Worm (Caenorhabditis elegans) whole organism, L4 larva: ENCODE data around the gene R02F2.8.

Experiments used
- F10B5.3 ChIP-seq: sonication (generic microtip); optimal IDR thresholded peaks from 2 replicates; lab custom pipeline; 2016; ENCODE audit warnings: mild to moderate bottlenecking, missing genetic modification characterization, missing compliant biosample characterization
- F49E8.2 ChIP-seq: sonication (generic microtip); optimal IDR thresholded peaks from 2 replicates; lab custom pipeline; 2016; ENCODE audit warnings: missing compliant biosample characterization, mild to moderate bottlenecking, missing genetic modification characterization, borderline replicate concordance
- R02D3.7 ChIP-seq: fragments of 150-350 bp; sonication (generic microtip); optimal IDR thresholded peaks from 3 replicates; lab custom pipeline; 2014; ENCODE audit warnings: missing biosample characterization, missing genetic modification characterization
- Y105C5A.15 ChIP-seq: fragments of 200-800 bp; sonication (Bioruptor generic); IDR thresholded peaks from 2 replicates; pipeline ENCODE4 v1.3.6; 2022; ENCODE audit warnings: missing genetic modification characterization, missing compliant biosample characterization
- Y48G9A.11 ChIP-seq: fragments of 200-800 bp; sonication (Bioruptor generic); IDR thresholded peaks from 2 replicates; pipeline ENCODE4 v1.3.6; 2022; ENCODE audit warnings: missing genetic modification reagents, missing genetic modification characterization, missing compliant biosample characterization
- ZK546.5 ChIP-seq, 2 experiments: sonication (generic microtip); optimal IDR thresholded peaks; 2 replicates each; lab custom pipeline; 2017; ENCODE audit warnings: missing biosample characterization in 2 of 2, missing genetic modification characterization in 2 of 2
- aha-1 ChIP-seq: fragments of 150-350 bp; peaks from one replicate; lab custom pipeline; 2014; ENCODE audit warnings: missing biosample characterization, missing genetic modification characterization
- ama-1 ChIP-seq: fragments of 150-350 bp; optimal IDR thresholded peaks from 2 replicates; lab custom pipeline; 2014; ENCODE audit warnings: inconsistent platforms, mixed read lengths
- cey-2 ChIP-seq: sonication (generic microtip); optimal IDR thresholded peaks from 3 replicates; lab custom pipeline; 2017; ENCODE audit warnings: missing genetic modification characterization, mild to moderate bottlenecking, missing compliant biosample characterization, antibody characterized with exemption, borderline replicate concordance; ENCODE audit not compliant: insufficient read depth
- daf-16 ChIP-seq, 3 experiments: sonication (generic microtip); optimal IDR thresholded peaks; 2 replicates each; lab custom pipeline; 2016 to 2017; ENCODE audit warnings: missing genetic modification characterization in 3 of 3, missing genetic modification reagents in 3 of 3, mild to moderate bottlenecking in 2 of 3, missing compliant biosample characterization in 2 of 3, missing biosample characterization in 1 of 3, moderate library complexity in 1 of 3
- dmd-6 ChIP-seq: fragments of 200-800 bp; sonication (Bioruptor generic); IDR thresholded peaks from 2 replicates; pipeline ENCODE4 v1.3.6; 2022; ENCODE audit warnings: missing genetic modification reagents, missing genetic modification characterization, missing compliant biosample characterization
- dmd-8 ChIP-seq: fragments of 200-800 bp; sonication (Bioruptor generic); IDR thresholded peaks from 2 replicates; pipeline ENCODE4 v1.3.6; 2022; ENCODE audit warnings: missing genetic modification characterization, missing compliant biosample characterization
- dmd-9 ChIP-seq: fragments of 200-800 bp; sonication (Bioruptor generic); IDR thresholded peaks from 2 replicates; pipeline ENCODE4 v1.3.6; 2022; ENCODE audit warnings: missing genetic modification reagents, missing genetic modification characterization, missing compliant biosample characterization
- dpl-1 ChIP-seq: fragments of 150-350 bp; optimal IDR thresholded peaks from 2 replicates; lab custom pipeline; 2014; ENCODE audit warnings: missing biosample characterization, missing genetic modification reagents, missing genetic modification characterization
- dve-1 ChIP-seq: sonication (generic microtip); optimal IDR thresholded peaks from 2 replicates; lab custom pipeline; 2017; ENCODE audit warnings: antibody characterized with exemption, mild to moderate bottlenecking, missing genetic modification characterization, missing compliant biosample characterization; ENCODE audit not compliant: insufficient read depth
- egl-43 ChIP-seq: fragments of 200-800 bp; sonication (Bioruptor generic); IDR thresholded peaks from 2 replicates; pipeline ENCODE4 v1.3.6; 2022; ENCODE audit warnings: missing genetic modification reagents, missing genetic modification characterization, missing compliant biosample characterization
- hif-1 ChIP-seq, 2 experiments: sonication (generic microtip); optimal IDR thresholded peaks; 2 replicates each; lab custom pipeline; 2016 to 2017; ENCODE audit warnings: missing compliant biosample characterization in 2 of 2, missing genetic modification characterization in 2 of 2, missing genetic modification reagents in 2 of 2, missing genotype in 2 of 2, mild to moderate bottlenecking in 1 of 2
- hlh-11 ChIP-seq: fragments of 200-800 bp; sonication (Bioruptor generic); optimal IDR thresholded peaks from 2 replicates; lab custom pipeline; 2018; ENCODE audit warnings: mild to moderate bottlenecking, missing genetic modification characterization, missing compliant biosample characterization
- hlh-30 ChIP-seq: sonication (generic microtip); optimal IDR thresholded peaks from 2 replicates; lab custom pipeline; 2017; ENCODE audit warnings: antibody characterized with exemption, mild to moderate bottlenecking, missing genetic modification characterization, missing compliant biosample characterization; ENCODE audit not compliant: insufficient read depth
- hmg-1.1 ChIP-seq: fragments of 200-800 bp; sonication (Bioruptor generic); IDR thresholded peaks from 2 replicates; pipeline ENCODE4 v1.3.6; 2022; ENCODE audit warnings: missing genetic modification reagents, missing genetic modification characterization, missing compliant biosample characterization
- lin-1 ChIP-seq: fragments of 200-800 bp; sonication (Bioruptor generic); IDR thresholded peaks from 2 replicates; pipeline ENCODE4 v1.3.6; 2022; ENCODE audit warnings: missing genetic modification reagents, missing genetic modification characterization, missing compliant biosample characterization
- lin-13 ChIP-seq: fragments of 150-350 bp; optimal IDR thresholded peaks from 2 replicates; lab custom pipeline; 2014; ENCODE audit warnings: missing biosample characterization, missing genetic modification reagents, missing genetic modification characterization
- lin-38 ChIP-seq: fragments of 200-800 bp; sonication (Bioruptor generic); IDR thresholded peaks from 2 replicates; pipeline ENCODE4 v1.3.6; 2022; ENCODE audit warnings: missing genetic modification reagents, missing genetic modification characterization, missing compliant biosample characterization
- lin-39 ChIP-seq: fragments of 150-350 bp; optimal IDR thresholded peaks from 2 replicates; lab custom pipeline; 2014; ENCODE audit warnings: missing biosample characterization, missing genetic modification reagents, missing genetic modification characterization
- lir-3 ChIP-seq: sonication (generic microtip); optimal IDR thresholded peaks from 2 replicates; lab custom pipeline; 2016; ENCODE audit warnings: mild to moderate bottlenecking, missing genetic modification characterization, missing compliant biosample characterization
- mdl-1 ChIP-seq, 2 experiments: fragments of 150-350 bp in 1 of 2; sonication (generic microtip) in 1 of 2; optimal IDR thresholded peaks; 2 replicates each; lab custom pipeline; 2014 to 2017; ENCODE audit warnings: missing biosample characterization in 2 of 2, missing genetic modification characterization in 2 of 2
- mdt-29 ChIP-seq: fragments of 200-800 bp; sonication (Bioruptor generic); IDR thresholded peaks from 2 replicates; pipeline ENCODE4 v1.3.6; 2022; ENCODE audit warnings: missing genetic modification reagents, missing genetic modification characterization, missing compliant biosample characterization
- mes-2 ChIP-seq: sonication (generic microtip); optimal IDR thresholded peaks from 2 replicates; lab custom pipeline; 2016; ENCODE audit warnings: missing genotype, mild to moderate bottlenecking, missing genetic modification characterization, missing compliant biosample characterization; ENCODE audit not compliant: poor library complexity, severe bottlenecking
- nhr-41 ChIP-seq: fragments of 200-800 bp; sonication (Bioruptor generic); IDR thresholded peaks from 2 replicates; pipeline ENCODE4 v1.3.6; 2022; ENCODE audit warnings: missing genetic modification reagents, missing genetic modification characterization, missing compliant biosample characterization
- nhr-48 ChIP-seq: sonication (generic microtip); optimal IDR thresholded peaks from 2 replicates; lab custom pipeline; 2016; ENCODE audit warnings: mild to moderate bottlenecking, missing genetic modification characterization, missing compliant biosample characterization
- nhr-6 ChIP-seq: fragments of 150-350 bp; optimal IDR thresholded peaks from 2 replicates; lab custom pipeline; 2014; ENCODE audit warnings: missing biosample characterization, missing genetic modification characterization
- nhr-77 ChIP-seq: fragments of 150-350 bp; optimal IDR thresholded peaks from 2 replicates; lab custom pipeline; 2014; ENCODE audit warnings: missing biosample characterization, missing genetic modification characterization
- pha-4 ChIP-seq, 2 experiments: fragments of 150-350 bp in 1 of 2; fragments of 200-800 bp in 1 of 2; sonication (Bioruptor generic) in 1 of 2; IDR thresholded peaks in 1 of 2; optimal IDR thresholded peaks in 1 of 2; 2 replicates each; pipeline versions ENCODE4 v1.3.6 to Lab custom; 2014 to 2022; ENCODE audit warnings: missing genetic modification characterization in 2 of 2, missing genetic modification reagents in 2 of 2, missing biosample characterization in 1 of 2, missing compliant biosample characterization in 1 of 2
- php-3 ChIP-seq: fragments of 200-800 bp; sonication (Bioruptor generic); IDR thresholded peaks from 2 replicates; pipeline ENCODE4 v1.3.6; 2022; ENCODE audit warnings: missing genetic modification reagents, missing genetic modification characterization, missing compliant biosample characterization
- pqm-1 ChIP-seq: sonication (generic microtip); optimal IDR thresholded peaks from 2 replicates; lab custom pipeline; 2017; ENCODE audit warnings: missing biosample characterization, missing genetic modification characterization
- set-16 ChIP-seq: fragments of 200-800 bp; sonication (Bioruptor generic); IDR thresholded peaks from 2 replicates; pipeline ENCODE4 v1.3.6; 2022; ENCODE audit warnings: missing genetic modification reagents, missing genetic modification characterization, missing compliant biosample characterization
- snpc-1.2 ChIP-seq: fragments of 200-800 bp; sonication (Bioruptor generic); IDR thresholded peaks from 2 replicates; pipeline ENCODE4 v1.3.6; 2022; ENCODE audit warnings: missing genetic modification reagents, missing genetic modification characterization, missing compliant biosample characterization
- spr-1 ChIP-seq: sonication (generic microtip); optimal IDR thresholded peaks from 2 replicates; lab custom pipeline; 2016; ENCODE audit warnings: mild to moderate bottlenecking, missing genetic modification characterization, missing compliant biosample characterization
- unc-62 ChIP-seq, 3 experiments: fragments of 150-350 bp in 1 of 3; sonication (generic microtip); optimal IDR thresholded peaks in 2 of 3; peaks in 1 of 3; 1 replicate in 1 of 3; 2 replicates in 2 of 3; lab custom pipeline; 2014 to 2017; ENCODE audit warnings: missing biosample characterization in 3 of 3, missing genetic modification characterization in 3 of 3, missing genetic modification reagents in 3 of 3, missing genotype in 1 of 3
- zfp-3 ChIP-seq: fragments of 200-800 bp; sonication (Bioruptor generic); conservative IDR thresholded peaks from 2 replicates; pipeline ENCODE4 v1.3.6; 2022; ENCODE audit warnings: missing genetic modification reagents, missing genetic modification characterization, missing compliant biosample characterization
- ztf-7 ChIP-seq: fragments of 150-350 bp; optimal IDR thresholded peaks from 2 replicates; lab custom pipeline; 2014; ENCODE audit warnings: missing biosample characterization, missing genetic modification characterization

R02F2.8 gene

DNA sequence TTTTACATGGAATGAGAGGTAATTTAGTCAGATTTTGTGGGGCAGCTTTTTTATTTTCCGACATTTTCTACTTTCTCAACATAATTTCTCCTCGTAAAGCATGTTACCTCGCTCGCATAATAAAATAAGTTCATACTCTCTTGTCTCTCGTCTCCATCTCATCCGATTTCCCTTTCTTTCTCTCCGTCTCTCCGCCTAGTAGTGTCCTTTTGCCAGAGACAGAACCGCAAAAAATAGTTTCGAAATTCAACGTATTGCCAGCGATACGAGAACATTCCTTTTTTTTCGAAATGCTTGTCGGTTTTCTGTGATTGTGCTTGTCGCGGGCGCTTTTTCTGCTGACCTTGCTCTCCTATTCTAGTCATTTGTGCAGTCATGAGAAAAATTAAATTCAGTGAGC lies 9.1 kb upstream of the R02F2.8 start (continued):
- no peak for TF ChIP-seq cey-2 (tag; lab: Kevin White, UChicago)
- TF ChIP-seq lin-38: no peak
- peak; percentile 50; the same call in 1 of the 2 replicates for TF ChIP-seq lin-1 (GFP tag; lab: Robert Waterston, UW)
- TF ChIP-seq pqm-1: peak; percentile 31
- TF ChIP-seq F10B5.3 (tag; lab: Kevin White, UChicago): no peak
- TF ChIP-seq egl-43 (GFP tag; lab: Robert Waterston, UW): no peak

DNA sequence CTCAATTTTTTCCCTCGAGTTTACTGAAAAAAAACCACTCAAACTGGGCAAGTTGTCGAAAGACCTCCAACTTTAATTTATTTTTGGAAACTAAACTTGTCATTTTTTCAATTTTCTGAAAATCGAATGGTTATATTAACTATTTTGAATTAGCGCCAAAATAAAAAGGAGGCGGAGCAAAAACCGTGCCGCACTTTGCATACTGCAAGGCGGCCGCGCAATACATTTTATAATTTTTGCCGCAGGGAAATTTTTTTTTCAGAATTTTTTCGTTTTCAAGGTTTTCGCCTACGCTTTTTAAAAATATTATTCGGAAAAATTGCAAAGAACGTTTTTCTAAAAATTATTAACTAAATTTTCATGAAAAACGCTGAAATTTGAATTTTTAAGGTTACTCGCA lies 8.6 kb upstream of the R02F2.8 start:
- TF ChIP-seq Y105C5A.15: no peak
- peak; percentile 68 for TF ChIP-seq aha-1 (tag; lab: Kevin White, UChicago)
- peak; percentile 81 for TF ChIP-seq Y48G9A.11 (GFP tag; lab: Robert Waterston, UW)
- TF ChIP-seq unc-62 (GFP tag; optimal IDR thresholded peaks at IDR 0.05 in 1 of 2; lab: Kevin White, UChicago): no peak
- TF ChIP-seq unc-62 (tag; optimal IDR thresholded peaks at IDR 0.05; lab: Kevin White, UChicago): no peak
- TF ChIP-seq lin-38: peak; percentile 25
- TF ChIP-seq mes-2 (tag; lab: Kevin White, UChicago): peak; percentile 37
- TF ChIP-seq F49E8.2 (tag; lab: Kevin White, UChicago): peak; percentile 30
- TF ChIP-seq, all 104 proteins: peak for 5

DNA sequence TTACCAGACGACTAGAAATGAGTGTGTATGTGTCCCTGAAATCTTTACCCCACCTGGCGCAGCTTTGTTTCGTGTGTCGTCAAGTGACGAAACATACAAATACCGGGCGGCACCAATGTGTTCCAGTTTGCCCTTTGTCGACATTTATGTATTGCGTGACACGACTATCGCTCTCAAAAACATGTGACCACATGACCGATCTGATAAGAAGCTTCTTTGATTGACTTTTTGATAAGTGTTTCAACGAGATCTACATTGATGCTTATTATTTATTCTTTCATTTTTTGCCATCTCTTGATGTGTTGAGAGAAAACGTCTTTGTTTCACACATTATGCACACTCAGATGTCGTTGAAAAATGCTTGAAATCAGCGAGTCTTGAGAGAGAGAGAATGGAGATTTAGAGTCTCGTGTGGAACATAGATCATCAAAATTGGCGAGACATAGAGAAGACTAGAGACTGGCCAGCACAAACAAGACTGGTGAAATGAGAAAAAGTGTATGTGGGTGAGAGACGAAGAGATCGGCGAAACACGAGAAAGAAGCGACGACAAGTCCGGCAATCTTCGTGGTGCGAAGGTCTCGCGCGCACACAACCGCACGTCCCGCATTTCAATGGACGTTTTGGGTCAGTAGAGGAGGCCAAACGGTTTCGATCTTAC lies 8.0 kb upstream of the R02F2.8 start:
- TF ChIP-seq snpc-1.2 (GFP tag; lab: Robert Waterston, UW): no peak
- peak; percentile 27 for TF ChIP-seq lin-39 (tag; lab: Kevin White, UChicago)
- TF ChIP-seq hif-1 (tag; optimal IDR thresholded peaks at IDR 0.05; lab: Kevin White, UChicago): peak in 1 of 2 experiments; percentile 48
- TF ChIP-seq set-16 (GFP tag; lab: Robert Waterston, UW): peak; percentile 43; the same call in 1 of the 2 replicates
- no peak for TF ChIP-seq dmd-8
- TF ChIP-seq dmd-9 (GFP tag; lab: Robert Waterston, UW): no peak
- TF ChIP-seq dve-1: peak; percentile 92
- TF ChIP-seq hmg-1.1 (GFP tag; lab: Robert Waterston, UW): peak; percentile 49; the same call in 1 of the 2 replicates
- peak; percentile 32 for TF ChIP-seq nhr-6
- peak; percentile 93 for TF ChIP-seq ztf-7 (tag; lab: Kevin White, UChicago)
- TF ChIP-seq mdl-1 (tag; optimal IDR thresholded peaks at IDR 0.05; lab: Kevin White, UChicago): peak; percentile 7 to 83
- no peak for TF ChIP-seq lir-3 (tag; lab: Kevin White, UChicago)
- 0 out of 2 replicates have a peak, but pooled peaks have one; percentile 30 for TF ChIP-seq nhr-41
- peak; percentile 79 for TF ChIP-seq php-3 (GFP tag; lab: Robert Waterston, UW)
- peak; percentile 8 to 74 for TF ChIP-seq unc-62 (GFP tag; optimal IDR thresholded peaks at IDR 0.05 in 1 of 2; lab: Kevin White, UChicago)
- no peak for TF ChIP-seq unc-62 (tag; optimal IDR thresholded peaks at IDR 0.05; lab: Kevin White, UChicago)
- TF ChIP-seq cey-2 (tag; lab: Kevin White, UChicago): peak; percentile 34
- no peak for TF ChIP-seq lin-13 (GFP tag; lab: Kevin White, UChicago)
- peak; percentile 76 for TF ChIP-seq dmd-6 (GFP tag; lab: Robert Waterston, UW)
- peak; percentile 45 for TF ChIP-seq nhr-77 (tag; lab: Kevin White, UChicago)
- TF ChIP-seq pqm-1: peak; percentile 74
- 0 out of 2 replicates have a peak, but pooled peaks have one; percentile 30 for TF ChIP-seq zfp-3
- no peak for TF ChIP-seq ZK546.5 (tag; optimal IDR thresholded peaks at IDR 0.05; lab: Kevin White, UChicago)
- TF ChIP-seq egl-43 (GFP tag; lab: Robert Waterston, UW): peak; percentile 32; the same call in 1 of the 2 replicates
- peak; percentile 66 for TF ChIP-seq mes-2 (tag; lab: Kevin White, UChicago)
- TF ChIP-seq mdt-29: peak; percentile 57; the same call in 1 of the 2 replicates
- no peak for TF ChIP-seq F10B5.3 (tag; lab: Kevin White, UChicago)
- peak; percentile 94 for TF ChIP-seq hlh-11
- TF ChIP-seq Y105C5A.15: no peak
- peak; percentile 98 for TF ChIP-seq aha-1 (tag; lab: Kevin White, UChicago)
- no peak for TF ChIP-seq pha-4 (GFP tag; IDR thresholded peaks at IDR 0.05; lab: Robert Waterston, UW)
- no peak for TF ChIP-seq pha-4 (tag; optimal IDR thresholded peaks at IDR 0.05; lab: Kevin White, UChicago)
- peak; percentile 15 for TF ChIP-seq dpl-1 (GFP tag; lab: Kevin White, UChicago)
- TF ChIP-seq hlh-30 (tag; lab: Kevin White, UChicago): peak; percentile 91
- peak; percentile 77 for TF ChIP-seq ama-1 (lab: Kevin White, UChicago)
- TF ChIP-seq spr-1 (tag; lab: Kevin White, UChicago): no peak
- no peak for TF ChIP-seq R02D3.7 (tag; lab: Kevin White, UChicago)
- TF ChIP-seq daf-16 (GFP tag; optimal IDR thresholded peaks at IDR 0.05; lab: Kevin White, UChicago): no peak
- peak; percentile 83 for TF ChIP-seq daf-16 (tag; optimal IDR thresholded peaks at IDR 0.05; lab: Kevin White, UChicago)
- peak; percentile 49 for TF ChIP-seq nhr-48 (tag; lab: Kevin White, UChicago)
